Fruit fly (Drosophila melanogaster) whole organism, adult: ENCODE results near the gene Slu7.

ENCODE experiments used
- CG11617 ChIP-seq: fragments of 200-800 bp; sonication (Bioruptor generic); optimal IDR thresholded peaks from 2 replicates; lab custom pipeline; 2017; ENCODE audit warnings: mild to moderate bottlenecking, missing biosample characterization, missing genetic modification reagents, missing genetic modification characterization
- CG12768 ChIP-seq: fragments of 200-800 bp; sonication (Bioruptor generic); optimal IDR thresholded peaks from 2 replicates; lab custom pipeline; 2017; ENCODE audit warnings: missing biosample characterization, missing genetic modification characterization, mild to moderate bottlenecking, moderate library complexity, missing genetic modification reagents
- CG1620 ChIP-seq: fragments of 200-800 bp; sonication (Bioruptor generic); optimal IDR thresholded peaks from 2 replicates; lab custom pipeline; 2016; ENCODE audit warnings: missing biosample characterization, missing genetic modification characterization
- CG5204 ChIP-seq: fragments of 200-800 bp; sonication (Bioruptor generic); optimal IDR thresholded peaks from 2 replicates; lab custom pipeline; 2016; ENCODE audit warnings: missing biosample characterization, missing genetic modification characterization
- CG7101 ChIP-seq: fragments of 200-800 bp; sonication (Bioruptor generic); optimal IDR thresholded peaks from 2 replicates; lab custom pipeline; 2018; ENCODE audit warnings: missing biosample characterization, mild to moderate bottlenecking, missing genetic modification characterization, moderate library complexity
- Clk ChIP-seq: fragments of 200-800 bp; sonication (Bioruptor generic); optimal IDR thresholded peaks from 2 replicates; lab custom pipeline; 2017; ENCODE audit warnings: missing biosample characterization, missing genetic modification characterization
- Crg-1 ChIP-seq: fragments of 200-800 bp; sonication (Bioruptor generic); optimal IDR thresholded peaks from 2 replicates; lab custom pipeline; 2016; ENCODE audit warnings: missing biosample characterization, missing genetic modification characterization
- Mnt ChIP-seq: fragments of 200-800 bp; sonication (Bioruptor generic); optimal IDR thresholded peaks from 2 replicates; lab custom pipeline; 2016; ENCODE audit warnings: missing biosample characterization, mild to moderate bottlenecking, missing genetic modification characterization
- bab1 ChIP-seq: fragments of 200-800 bp; sonication (Bioruptor generic); optimal IDR thresholded peaks from 3 replicates; lab custom pipeline; 2019; ENCODE audit warnings: missing biosample characterization, mild to moderate bottlenecking, missing genetic modification characterization, moderate library complexity
- cic ChIP-seq: fragments of 200-800 bp; sonication (Bioruptor generic); optimal IDR thresholded peaks from 2 replicates; lab custom pipeline; 2017; ENCODE audit warnings: missing biosample characterization, mild to moderate bottlenecking, missing genetic modification characterization, moderate library complexity
- cnc ChIP-seq, 2 experiments: fragments of >200 bp; optimal IDR thresholded peaks; 2 replicates each; lab custom pipeline; 2017
- kay ChIP-seq: fragments of 200-800 bp; sonication (Bioruptor generic); peaks from one replicate; lab custom pipeline; 2016; ENCODE audit warnings: missing biosample characterization, missing genetic modification characterization, borderline replicate concordance

DNA sequence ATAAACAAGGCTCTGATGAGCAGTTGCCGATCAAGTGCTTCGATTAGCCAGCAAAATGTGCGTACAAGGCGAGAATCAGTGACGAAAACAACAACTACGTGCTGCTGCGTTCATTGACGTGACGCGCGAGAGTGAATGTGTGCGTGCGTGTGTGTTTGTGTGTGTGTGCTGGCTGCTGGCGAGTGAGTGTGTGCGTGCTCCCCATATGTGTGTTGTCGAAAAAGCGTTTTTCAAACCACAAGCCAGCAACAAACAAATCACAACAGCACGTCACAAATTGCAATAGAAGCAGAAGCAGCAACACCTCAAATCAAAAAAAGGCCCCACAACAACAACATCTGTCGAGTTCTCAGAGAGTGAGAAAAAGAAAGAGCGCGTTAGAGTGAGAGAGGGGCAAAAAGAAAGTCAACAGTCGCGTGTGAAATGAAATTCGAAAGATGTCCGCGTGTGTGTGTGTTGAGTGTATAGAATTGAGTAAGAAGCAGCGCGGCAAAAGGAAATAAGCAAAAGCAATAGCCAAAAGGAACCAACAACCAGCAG, 25.1 kb upstream of the Slu7 start:
- TF ChIP-seq cic (GFP tag; lab: Kevin White, UChicago) (no peak), CG5204 (GFP tag; lab: Kevin White, UChicago) (no peak), Mnt (GFP tag; lab: Kevin White, UChicago) (no peak), kay (GFP tag; lab: Kevin White, UChicago) (no peak), Crg-1 (GFP tag; lab: Kevin White, UChicago) (no peak), cnc (optimal IDR thresholded peaks at IDR 0.05; lab: Kevin White, UChicago) (no peak), CG1620 (GFP tag; lab: Kevin White, UChicago) (no peak), CG11617 (GFP tag; lab: Kevin White, UChicago) (no peak), bab1 (no peak), Clk (no peak), CG12768 (GFP tag; lab: Kevin White, UChicago) (no peak), CG7101 (tag; lab: Kevin White, UChicago) (no peak)
